Worm (Caenorhabditis elegans): ENCODE data around the gene acl-1.

Gene acl-1

DNA sequence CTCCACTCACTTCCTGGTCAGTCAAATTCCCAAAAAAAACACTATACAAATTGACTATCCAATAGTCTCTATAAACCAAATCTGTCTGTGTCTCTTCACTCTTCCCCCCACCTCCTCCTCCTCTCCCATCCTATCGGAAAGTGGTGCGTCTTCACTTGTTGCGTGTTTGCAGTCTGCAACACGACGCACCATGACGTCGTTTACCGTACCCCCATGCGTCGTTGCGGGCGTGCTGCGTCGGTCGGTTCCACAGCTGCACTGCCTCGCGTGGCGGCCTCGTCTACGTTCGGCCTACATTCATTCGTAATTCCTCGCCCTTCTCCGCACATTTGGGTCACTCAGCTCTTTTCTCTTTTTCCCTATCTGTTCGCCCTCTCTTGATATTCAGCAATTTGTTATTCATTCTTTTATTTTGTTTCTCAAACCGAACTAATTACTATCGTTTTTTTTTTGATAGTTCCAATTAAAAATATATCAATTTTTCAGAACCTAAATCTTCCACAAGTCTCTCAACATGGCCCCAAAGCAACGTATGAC, 8.5 kb upstream of the acl-1 start, which contains the start of gene serp-1.1 (continued):
- no peak for TF ChIP-seq ztf-28 (GFP tag; IDR thresholded peaks at IDR 0.05)
- peak; percentile 90 for TF ChIP-seq gei-17 (GFP tag; optimal IDR thresholded peaks at IDR 0.05)
- no peak for TF ChIP-seq ceh-79 (tag; optimal IDR thresholded peaks at IDR 0.05)
- no peak for TF ChIP-seq mes-4 (tag; optimal IDR thresholded peaks at IDR 0.05)
- TF ChIP-seq madf-3 (GFP tag; IDR thresholded peaks at IDR 0.05) = peak; percentile 90
- no peak for TF ChIP-seq ztf-25 (GFP tag; IDR thresholded peaks at IDR 0.05)
- peak; percentile 96 for TF ChIP-seq pbrm-1 (GFP tag; IDR thresholded peaks at IDR 0.05)
- peak; percentile 97 for TF ChIP-seq K11D2.4 (GFP tag; IDR thresholded peaks at IDR 0.05)
- TF ChIP-seq Y95B8A.8 (GFP tag; IDR thresholded peaks at IDR 0.05) = peak; percentile 87
- TF ChIP-seq rec-8 (tag; optimal IDR thresholded peaks at IDR 0.05) = no peak
- peak; percentile 97 for TF ChIP-seq Y53G8AR.9 (GFP tag; conservative IDR thresholded peaks at IDR 0.05)
- peak; percentile 59 for TF ChIP-seq sptf-2 (GFP tag; optimal IDR thresholded peaks at IDR 0.05)
- TF ChIP-seq nhr-120 (GFP tag; IDR thresholded peaks at IDR 0.05) = peak; percentile 90; the same call in 1 of the 2 replicates
- peak; percentile 98 for TF ChIP-seq dox-1 (GFP tag; IDR thresholded peaks at IDR 0.05)
- peak; percentile 88 for TF ChIP-seq lin-54 (GFP tag; optimal IDR thresholded peaks at IDR 0.05)
- no peak for TF ChIP-seq mel-28 (tag; optimal IDR thresholded peaks at IDR 0.05; ENCODE audit: borderline replicate concordance)
- TF ChIP-seq somi-1 (GFP tag; optimal IDR thresholded peaks at IDR 0.05) = peak; percentile 97
- TF ChIP-seq madf-6 (GFP tag; IDR thresholded peaks at IDR 0.05) = no peak; the same call in 1 of the 2 replicates

DNA sequence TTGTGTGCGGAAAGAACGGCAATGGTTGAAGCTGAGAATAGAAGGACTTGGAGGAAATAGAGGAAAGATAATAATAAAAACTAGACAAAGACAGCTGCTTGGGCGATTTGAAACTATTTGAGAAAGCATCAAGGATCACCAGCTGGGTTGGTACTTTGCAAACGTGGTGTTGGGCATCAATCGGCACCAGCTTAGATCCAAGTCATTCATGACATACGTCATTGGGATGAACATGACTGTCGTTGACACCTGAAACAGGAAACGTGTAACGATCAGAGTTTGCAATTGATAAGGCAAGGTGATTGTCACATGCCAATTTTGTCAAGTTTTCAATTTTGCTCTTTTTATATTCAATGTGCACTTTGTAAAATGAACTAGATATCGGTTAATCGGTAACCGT, 7.2 kb upstream of the acl-1 start:
- TF ChIP-seq athp-1 (tag; optimal IDR thresholded peaks at IDR 0.05) (no peak), gei-17 (GFP tag; optimal IDR thresholded peaks at IDR 0.05) (peak; percentile 25), Y79H2A.3 (GFP tag; conservative IDR thresholded peaks at IDR 0.05) (no peak), lsl-1 (GFP tag; optimal IDR thresholded peaks at IDR 0.05) (no peak), F49E8.2 (tag; optimal IDR thresholded peaks at IDR 0.05; ENCODE audit: insufficient read depth) (no peak), F52B5.7 (tag; optimal IDR thresholded peaks at IDR 0.05) (no peak), B0336.3 (GFP tag; IDR thresholded peaks at IDR 0.05) (peak; percentile 67), Y95B8A.8 (GFP tag; IDR thresholded peaks at IDR 0.05) (no peak), hsf-1 (GFP tag; IDR thresholded peaks at IDR 0.05) (no peak), nhr-80 (tag; optimal IDR thresholded peaks at IDR 0.05) (peak; percentile 98), nfyb-1 (GFP tag; IDR thresholded peaks at IDR 0.05) (peak; percentile 33; the same call in 1 of the 2 replicates), ztf-6 (GFP tag; IDR thresholded peaks at IDR 0.05) (no peak), ama-1 (optimal IDR thresholded peaks at IDR 0.05) (no peak), ama-1 (GFP tag; optimal IDR thresholded peaks at IDR 0.05) (no peak), atf-7 (tag; optimal IDR thresholded peaks at IDR 0.05) (peak; percentile 94), tbp1 (GFP tag; optimal IDR thresholded peaks at IDR 0.05) (peak; percentile 39), hmg-20 (GFP tag; IDR thresholded peaks at IDR 0.05) (no peak), ets-4 (GFP tag; optimal IDR thresholded peaks at IDR 0.05) (peak; percentile 74), tlf-1 (GFP tag; optimal IDR thresholded peaks at IDR 0.05) (peak; percentile 60), F22D6.2 (tag; optimal IDR thresholded peaks at IDR 0.05) (peak; percentile 22), ztf-3 (GFP tag; optimal IDR thresholded peaks at IDR 0.05) (no peak), cebp-1 (GFP tag; IDR thresholded peaks at IDR 0.05) (no peak), cebp-1 (tag; optimal IDR thresholded peaks at IDR 0.05) (peak; percentile 32), dox-1 (GFP tag; IDR thresholded peaks at IDR 0.05) (peak; percentile 27; the same call in 1 of the 2 replicates), dpl-1 (GFP tag; optimal IDR thresholded peaks at IDR 0.05) (no peak), F57A8.1 (GFP tag; optimal IDR thresholded peaks at IDR 0.05) (no peak), unc-130 (GFP tag; optimal IDR thresholded peaks at IDR 0.05) (no peak), C17E4.6 (GFP tag; IDR thresholded peaks at IDR 0.05) (no peak), ztf-26 (tag; optimal IDR thresholded peaks at IDR 0.05) (no peak), attf-3 (GFP tag; conservative IDR thresholded peaks at IDR 0.05) (no peak), mel-28 (tag; optimal IDR thresholded peaks at IDR 0.05; ENCODE audit: borderline replicate concordance) (no peak), F39B2.1 (GFP tag; IDR thresholded peaks at IDR 0.05) (no peak), cebp-2 (GFP tag; IDR thresholded peaks at IDR 0.05) (no peak), zim-3 (tag; optimal IDR thresholded peaks at IDR 0.05) (peak; percentile 15), unc-62 (GFP tag; optimal IDR thresholded peaks at IDR 0.05) (peak; percentile 11)

Measured in whole organism, young adult.